Fruit fly (Drosophila melanogaster) whole organism, embryonic: ENCODE results near the gene CG9270.

Source experiments
- CG10959 ChIP-seq: fragments of 200-800 bp; sonication (Bioruptor generic); IDR thresholded peaks from 2 replicates; pipeline ENCODE4 v1.3.6; 2022; ENCODE audit warnings: missing biosample characterization, missing genetic modification characterization
- CG10979 ChIP-seq: fragments of 200-800 bp; sonication (Bioruptor generic); optimal IDR thresholded peaks from 2 replicates; lab custom pipeline; 2018; ENCODE audit warnings: missing biosample characterization, mild to moderate bottlenecking, missing genetic modification characterization, moderate library complexity
- CG11247 ChIP-seq: fragments of 200-800 bp; sonication (Bioruptor generic); IDR thresholded peaks from 2 replicates; pipeline ENCODE4 v1.3.6; 2022; ENCODE audit warnings: missing biosample characterization, missing genetic modification characterization
- CG12071 ChIP-seq: fragments of 200-800 bp; sonication (Bioruptor generic); optimal IDR thresholded peaks from 3 replicates; lab custom pipeline; 2018; ENCODE audit warnings: missing biosample characterization, mild to moderate bottlenecking, missing genetic modification characterization
- CG12391 ChIP-seq: fragments of 200-800 bp; sonication (Bioruptor generic); optimal IDR thresholded peaks from 3 replicates; lab custom pipeline; 2018; ENCODE audit warnings: missing biosample characterization, mild to moderate bottlenecking, missing genetic modification characterization, moderate library complexity
- CG12744 ChIP-seq: fragments of 200-800 bp; sonication (Bioruptor generic); optimal IDR thresholded peaks from 2 replicates; lab custom pipeline; 2016; ENCODE audit warnings: missing biosample characterization, missing genetic modification characterization
- CG14014 ChIP-seq: fragments of 200-800 bp; sonication (Bioruptor generic); IDR thresholded peaks from 2 replicates; pipeline ENCODE4 v1.3.6; 2022; ENCODE audit warnings: missing biosample characterization, missing genetic modification characterization
- CG14965 ChIP-seq: fragments of 200-800 bp; sonication (Bioruptor generic); optimal IDR thresholded peaks from 2 replicates; lab custom pipeline; 2016; ENCODE audit warnings: missing biosample characterization, missing genetic modification characterization, borderline replicate concordance
- CG15269 ChIP-seq: fragments of 200-800 bp; sonication (Bioruptor generic); optimal IDR thresholded peaks from 2 replicates; lab custom pipeline; 2018; ENCODE audit warnings: missing biosample characterization, mild to moderate bottlenecking, missing genetic modification characterization, moderate library complexity
- CG17912 ChIP-seq: fragments of 200-800 bp; sonication (Bioruptor generic); optimal IDR thresholded peaks from 2 replicates; lab custom pipeline; 2018; ENCODE audit warnings: missing biosample characterization, mild to moderate bottlenecking, missing genetic modification characterization
- CG6175 ChIP-seq: fragments of 200-800 bp; sonication (Bioruptor generic); IDR thresholded peaks from 3 replicates; pipeline ENCODE4 v1.3.6; 2022; ENCODE audit warnings: missing biosample characterization, missing genetic modification characterization
- CG6654 ChIP-seq: fragments of 200-800 bp; sonication (Bioruptor generic); optimal IDR thresholded peaks from 2 replicates; lab custom pipeline; 2017; ENCODE audit warnings: missing biosample characterization, mild to moderate bottlenecking, missing genetic modification characterization
- CG6683 ChIP-seq: fragments of 200-800 bp; sonication (Bioruptor generic); optimal IDR thresholded peaks from 2 replicates; lab custom pipeline; 2017; ENCODE audit warnings: missing biosample characterization, mild to moderate bottlenecking, missing genetic modification characterization, missing genetic modification reagents
- CG6765 ChIP-seq: fragments of 200-800 bp; sonication (Bioruptor generic); optimal IDR thresholded peaks from 3 replicates; lab custom pipeline; 2017; ENCODE audit warnings: missing biosample characterization, mild to moderate bottlenecking, missing genetic modification characterization
- CG6813 ChIP-seq: fragments of 200-800 bp; sonication (Bioruptor generic); optimal IDR thresholded peaks from 2 replicates; lab custom pipeline; 2017; ENCODE audit warnings: missing biosample characterization, missing genetic modification characterization, mild to moderate bottlenecking, moderate library complexity, missing genetic modification reagents
- CG7372 ChIP-seq: fragments of 200-800 bp; sonication (Bioruptor generic); IDR thresholded peaks from 2 replicates; pipeline ENCODE4 v1.3.6; 2022; ENCODE audit warnings: missing biosample characterization, missing genetic modification characterization
- CG8281 ChIP-seq: fragments of 200-800 bp; sonication (Bioruptor generic); optimal IDR thresholded peaks from 2 replicates; lab custom pipeline; 2018; ENCODE audit warnings: missing biosample characterization, mild to moderate bottlenecking, missing genetic modification characterization, moderate library complexity
- CG8478 ChIP-seq: fragments of >200 bp; optimal IDR thresholded peaks from 2 replicates; lab custom pipeline; 2018
- GATAe ChIP-seq: fragments of 200-800 bp; sonication (Bioruptor generic); conservative IDR thresholded peaks from 2 replicates; pipeline ENCODE4 v1.3.6; 2022; ENCODE audit warnings: missing biosample characterization, missing genetic modification characterization
- H15 ChIP-seq: fragments of 200-800 bp; sonication (Bioruptor generic); IDR thresholded peaks from 3 replicates; pipeline ENCODE4 v1.3.6; 2022; ENCODE audit warnings: missing biosample characterization, missing genetic modification characterization
- Hmx ChIP-seq: fragments of 200-800 bp; sonication (Bioruptor generic); optimal IDR thresholded peaks from 2 replicates; lab custom pipeline; 2016; ENCODE audit warnings: missing biosample characterization, missing genetic modification characterization
- Hr3 ChIP-seq: fragments of 200-800 bp; sonication (Bioruptor generic); optimal IDR thresholded peaks from 3 replicates; lab custom pipeline; 2016; ENCODE audit warnings: missing biosample characterization, missing genetic modification characterization
- Kr ChIP-seq: fragments of 200-800 bp; sonication (Bioruptor generic); optimal IDR thresholded peaks from 2 replicates; lab custom pipeline; 2017; ENCODE audit warnings: missing biosample characterization, mild to moderate bottlenecking, missing genetic modification characterization
- Max ChIP-seq: fragments of 200-800 bp; sonication (Bioruptor generic); optimal IDR thresholded peaks from 2 replicates; lab custom pipeline; 2016; ENCODE audit warnings: missing biosample characterization, mild to moderate bottlenecking, missing genetic modification characterization
- PHDP ChIP-seq: fragments of 200-800 bp; sonication (Bioruptor generic); optimal IDR thresholded peaks from 3 replicates; lab custom pipeline; 2018; ENCODE audit warnings: missing biosample characterization, mild to moderate bottlenecking, missing genetic modification characterization, moderate library complexity
- Ravus ChIP-seq: fragments of 200-800 bp; sonication (Bioruptor generic); IDR thresholded peaks from 2 replicates; pipeline ENCODE4 v1.3.6; 2022; ENCODE audit warnings: missing biosample characterization, missing genetic modification characterization
- TFAM ChIP-seq: fragments of 200-800 bp; sonication (Bioruptor generic); optimal IDR thresholded peaks from 2 replicates; lab custom pipeline; 2017; ENCODE audit warnings: missing biosample characterization, missing genetic modification characterization, inconsistent platforms
- Xbp1 ChIP-seq: fragments of 200-800 bp; sonication (Bioruptor generic); optimal IDR thresholded peaks from 3 replicates; lab custom pipeline; 2016; ENCODE audit warnings: missing biosample characterization, mild to moderate bottlenecking, missing genetic modification characterization
- br ChIP-seq: fragments of >200 bp; optimal IDR thresholded peaks from 2 replicates; lab custom pipeline; 2017
- croc ChIP-seq: fragments of 200-800 bp; sonication (Bioruptor generic); conservative IDR thresholded peaks from 3 replicates; pipeline ENCODE4 v1.3.6; 2022; ENCODE audit warnings: missing biosample characterization, missing genetic modification characterization
- dmrt11E ChIP-seq: fragments of 200-800 bp; sonication (Bioruptor generic); optimal IDR thresholded peaks from 3 replicates; lab custom pipeline; 2018; ENCODE audit warnings: missing biosample characterization, mild to moderate bottlenecking, missing genetic modification characterization, moderate library complexity
- dpn ChIP-seq, 2 experiments: fragments of 200-800 bp; sonication (Bioruptor generic); optimal IDR thresholded peaks; 3 replicates each; lab custom pipeline; 2016; ENCODE audit warnings: missing biosample characterization in 2 of 2, missing genetic modification characterization in 2 of 2
- ems ChIP-seq: fragments of 200-800 bp; sonication (Bioruptor generic); optimal IDR thresholded peaks from 3 replicates; lab custom pipeline; 2016; ENCODE audit warnings: missing biosample characterization, missing genetic modification characterization
- fd96Cb ChIP-seq: fragments of 200-800 bp; sonication (Bioruptor generic); optimal IDR thresholded peaks from 2 replicates; lab custom pipeline; 2018; ENCODE audit warnings: missing biosample characterization, mild to moderate bottlenecking, missing genetic modification characterization, moderate library complexity
- fu2 ChIP-seq: fragments of 200-800 bp; sonication (Bioruptor generic); optimal IDR thresholded peaks from 2 replicates; lab custom pipeline; 2016; ENCODE audit warnings: missing biosample characterization, missing genetic modification characterization
- gem ChIP-seq: fragments of 200-800 bp; sonication (Bioruptor generic); optimal IDR thresholded peaks from 2 replicates; lab custom pipeline; 2019; ENCODE audit warnings: missing biosample characterization, mild to moderate bottlenecking, missing genetic modification characterization, moderate library complexity
- gt ChIP-seq: fragments of 200-800 bp; sonication (Bioruptor generic); IDR thresholded peaks from 2 replicates; pipeline ENCODE4 v1.3.6; 2022; ENCODE audit warnings: missing biosample characterization, missing genetic modification characterization
- ken ChIP-seq: fragments of 200-800 bp; sonication (Bioruptor generic); IDR thresholded peaks from 3 replicates; pipeline ENCODE4 v1.3.6; 2022; ENCODE audit warnings: missing biosample characterization, missing genetic modification characterization
- nau ChIP-seq: fragments of 200-800 bp; sonication (Bioruptor generic); optimal IDR thresholded peaks from 3 replicates; lab custom pipeline; 2017; ENCODE audit warnings: missing biosample characterization, mild to moderate bottlenecking, missing genetic modification characterization, missing genetic modification reagents
- pb ChIP-seq: fragments of 200-800 bp; sonication (Bioruptor generic); optimal IDR thresholded peaks from 3 replicates; lab custom pipeline; 2016; ENCODE audit warnings: missing biosample characterization, missing genetic modification characterization
- peb ChIP-seq: fragments of 200-800 bp; sonication (Bioruptor generic); IDR thresholded peaks from 2 replicates; pipeline ENCODE4 v1.3.6; 2022; ENCODE audit warnings: missing biosample characterization, missing genetic modification characterization
- pfk ChIP-seq: fragments of 200-800 bp; sonication (Bioruptor generic); optimal IDR thresholded peaks from 2 replicates; lab custom pipeline; 2018; ENCODE audit warnings: missing biosample characterization, mild to moderate bottlenecking, missing genetic modification characterization, moderate library complexity
- pnt ChIP-seq: fragments of 200-800 bp; sonication (Bioruptor generic); optimal IDR thresholded peaks from 3 replicates; lab custom pipeline; 2016; ENCODE audit warnings: missing biosample characterization, missing genetic modification characterization
- sima ChIP-seq: fragments of 200-800 bp; sonication (Bioruptor generic); optimal IDR thresholded peaks from 2 replicates; lab custom pipeline; 2016; ENCODE audit warnings: missing biosample characterization, missing genetic modification characterization
- so ChIP-seq: fragments of 200-800 bp; sonication (Bioruptor generic); IDR thresholded peaks from 3 replicates; pipeline ENCODE4 v1.3.6; 2022; ENCODE audit warnings: missing biosample characterization, missing genetic modification characterization
- stwl ChIP-seq: fragments of 200-800 bp; sonication (Bioruptor generic); optimal IDR thresholded peaks from 3 replicates; lab custom pipeline; 2018; ENCODE audit warnings: missing biosample characterization, mild to moderate bottlenecking, missing genetic modification characterization, moderate library complexity
- sug ChIP-seq: fragments of 200-800 bp; optimal IDR thresholded peaks from 2 replicates; lab custom pipeline; 2019; ENCODE audit warnings: missing biosample characterization, mild to moderate bottlenecking, missing genetic modification characterization, moderate library complexity
- trem ChIP-seq: fragments of 200-800 bp; optimal IDR thresholded peaks from 3 replicates; lab custom pipeline; 2019; ENCODE audit warnings: missing biosample characterization, mild to moderate bottlenecking, missing genetic modification characterization, moderate library complexity
- yki ChIP-seq: fragments of >200 bp; optimal IDR thresholded peaks from 3 replicates; lab custom pipeline; 2018
- zen2 ChIP-seq: fragments of 200-800 bp; sonication (Bioruptor generic); IDR thresholded peaks from 3 replicates; pipeline ENCODE4 v1.3.6; 2022; ENCODE audit warnings: missing biosample characterization, missing genetic modification characterization; ENCODE audit not compliant: partially characterized antibody
- zf30C ChIP-seq: fragments of 200-800 bp; sonication (Bioruptor generic); optimal IDR thresholded peaks from 3 replicates; lab custom pipeline; 2018; ENCODE audit warnings: missing biosample characterization, mild to moderate bottlenecking, missing genetic modification characterization

CG9270 gene

DNA sequence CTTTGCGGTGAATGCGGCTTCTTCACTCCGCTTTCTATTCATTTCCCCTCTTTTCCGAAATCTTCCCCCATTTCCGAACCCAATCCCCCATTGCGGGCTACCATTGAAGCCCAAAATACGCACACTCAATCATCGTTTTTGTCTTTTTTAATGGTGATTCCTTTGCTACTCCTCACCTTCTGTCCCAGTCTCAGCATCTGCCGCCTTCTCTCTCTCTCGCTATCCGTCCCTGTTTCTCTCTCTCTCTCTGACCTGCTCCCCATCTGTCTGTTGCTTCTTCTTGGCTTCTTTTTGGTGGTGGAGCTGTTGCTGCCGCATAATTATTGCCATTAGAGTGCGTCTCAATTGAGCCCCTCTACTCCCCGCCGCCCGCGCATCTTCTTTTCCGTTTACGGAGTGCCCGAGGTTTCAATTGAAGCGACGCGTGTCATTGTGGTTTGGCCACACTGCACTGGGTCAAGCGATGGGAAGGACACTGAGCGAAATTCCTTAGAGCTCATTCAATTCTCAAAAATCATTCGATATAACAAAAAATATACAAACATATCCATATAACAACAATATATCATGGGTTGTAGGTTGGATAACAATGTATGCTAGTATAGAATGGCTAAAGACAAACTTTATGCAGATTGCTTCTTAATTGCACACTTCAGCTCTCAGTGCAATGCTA lies 11.1 kb upstream of the CG9270 start (continued):
- peak; percentile 76 for TF ChIP-seq CG10979 (tag; lab: Kevin White, UChicago)
- TF ChIP-seq ems (GFP tag; lab: Kevin White, UChicago): peak; percentile 38
- peak; percentile 32 for TF ChIP-seq pnt (GFP tag; lab: Kevin White, UChicago)
- TF ChIP-seq Max (GFP tag; lab: Kevin White, UChicago): no peak
- TF ChIP-seq fu2: no peak
- no peak for TF ChIP-seq sima (GFP tag; lab: Kevin White, UChicago)
- no peak for TF ChIP-seq CG7372 (GFP tag; lab: Robert Waterston, UW)
- no peak for TF ChIP-seq pfk
- TF ChIP-seq Hr3 (GFP tag; lab: Kevin White, UChicago): peak; percentile 18
- peak; percentile 61 for TF ChIP-seq dmrt11E (tag; lab: Kevin White, UChicago)
- TF ChIP-seq CG14965 (GFP tag; lab: Kevin White, UChicago): no peak
- TF ChIP-seq CG11247 (GFP tag; lab: Robert Waterston, UW): no peak
- TF ChIP-seq sug (tag; lab: Kevin White, UChicago): no peak
- TF ChIP-seq nau (GFP tag; lab: Kevin White, UChicago): peak; percentile 21
- TF ChIP-seq CG8478 (lab: Kevin White, UChicago): no peak
- peak; percentile 45; the same call in 1 of the 3 replicates for TF ChIP-seq ken (GFP tag; lab: Robert Waterston, UW)
- TF ChIP-seq CG6765: no peak
- peak; percentile 99 for TF ChIP-seq stwl
- TF ChIP-seq br (lab: Kevin White, UChicago): no peak
- TF ChIP-seq CG12391: peak; percentile 52
- TF ChIP-seq Kr (GFP tag; lab: Kevin White, UChicago): no peak
- peak; percentile 70 for TF ChIP-seq gem
- TF ChIP-seq PHDP (tag; lab: Kevin White, UChicago): peak; percentile 47
- peak; percentile 42 for TF ChIP-seq CG15269 (tag; lab: Kevin White, UChicago)
- no peak for TF ChIP-seq H15 (GFP tag; lab: Robert Waterston, UW)
- TF ChIP-seq zf30C (GFP tag; lab: Kevin White, UChicago): peak; percentile 65
- no peak for TF ChIP-seq yki (lab: Kevin White, UChicago)
- no peak for TF ChIP-seq zen2
- no peak for TF ChIP-seq CG17912 (GFP tag; lab: Kevin White, UChicago)
- no peak for TF ChIP-seq Hmx
- TF ChIP-seq dpn (GFP tag; optimal IDR thresholded peaks at IDR 0.05; lab: Kevin White, UChicago): peak; percentile 8 to 49
- peak; percentile 50 for TF ChIP-seq trem
- no peak for TF ChIP-seq GATAe
- TF ChIP-seq CG6813 (GFP tag; lab: Kevin White, UChicago): peak; percentile 50
- peak; percentile 16 for TF ChIP-seq CG6654 (GFP tag; lab: Kevin White, UChicago)
- no peak for TF ChIP-seq so (GFP tag; lab: Robert Waterston, UW)
- TF ChIP-seq croc (GFP tag; lab: Robert Waterston, UW): peak; percentile 53
- TF ChIP-seq peb (GFP tag; lab: Robert Waterston, UW): 0 out of 2 replicates have a peak, but pooled peaks have one; percentile 7
- no peak for TF ChIP-seq Ravus
- no peak for TF ChIP-seq CG6175
- TF ChIP-seq CG12071 (GFP tag; lab: Kevin White, UChicago): no peak
- no peak for TF ChIP-seq pb (GFP tag; lab: Kevin White, UChicago)
- TF ChIP-seq CG14014 (GFP tag; lab: Robert Waterston, UW): no peak
- TF ChIP-seq CG10959 (GFP tag; lab: Robert Waterston, UW): 0 out of 2 replicates have a peak, but pooled peaks have one; percentile 15
- no peak for TF ChIP-seq CG12744
- TF ChIP-seq CG6683: no peak
- no peak for TF ChIP-seq gt (GFP tag; lab: Robert Waterston, UW)
- peak; percentile 61 for TF ChIP-seq fd96Cb
- peak; percentile 60 for TF ChIP-seq Xbp1 (GFP tag; lab: Kevin White, UChicago)
- TF ChIP-seq CG8281 (tag; lab: Kevin White, UChicago): no peak
- TF ChIP-seq TFAM (GFP tag; lab: Kevin White, UChicago): no peak
